Worm (Caenorhabditis elegans) whole organism, young adult: ENCODE measurements around the gene nucb-1.

Experiments used
- B0261.1 ChIP-seq: sonication (generic microtip); optimal IDR thresholded peaks from 2 replicates; lab custom pipeline; 2016; ENCODE audit warnings: mild to moderate bottlenecking, missing genetic modification characterization, moderate library complexity, missing compliant biosample characterization
- C17E4.6 ChIP-seq: fragments of 200-800 bp; sonication (Bioruptor generic); IDR thresholded peaks from 2 replicates; pipeline ENCODE4 v1.3.6; 2022; ENCODE audit warnings: missing genetic modification reagents, missing genetic modification characterization, missing compliant biosample characterization
- F10E7.11 ChIP-seq: sonication (generic microtip); optimal IDR thresholded peaks from 2 replicates; lab custom pipeline; 2017; ENCODE audit warnings: mild to moderate bottlenecking, missing genetic modification characterization, moderate library complexity, missing compliant biosample characterization
- F22D6.2 ChIP-seq: sonication (generic microtip); optimal IDR thresholded peaks from 2 replicates; lab custom pipeline; 2016; ENCODE audit warnings: mild to moderate bottlenecking, missing genetic modification characterization, missing compliant biosample characterization
- F23B12.7 ChIP-seq: sonication (generic microtip); optimal IDR thresholded peaks from 2 replicates; lab custom pipeline; 2017; ENCODE audit warnings: missing genetic modification characterization, mild to moderate bottlenecking, missing compliant biosample characterization, antibody characterized with exemption, moderate library complexity; ENCODE audit not compliant: insufficient read depth
- F37B4.10 ChIP-seq: fragments of 200-800 bp; sonication (Bioruptor generic); IDR thresholded peaks from 2 replicates; pipeline ENCODE4 v1.3.6; 2022; ENCODE audit warnings: missing genetic modification characterization, missing compliant biosample characterization
- F49E8.2 ChIP-seq: sonication (generic microtip); optimal IDR thresholded peaks from 3 replicates; lab custom pipeline; 2017; ENCODE audit warnings: missing genetic modification characterization, mild to moderate bottlenecking, missing compliant biosample characterization, antibody characterized with exemption, moderate library complexity; ENCODE audit not compliant: insufficient read depth
- K11D2.4 ChIP-seq: fragments of 200-800 bp; sonication (Bioruptor generic); IDR thresholded peaks from 2 replicates; pipeline ENCODE4 v1.3.6; 2022; ENCODE audit warnings: missing genetic modification reagents, missing genetic modification characterization, missing compliant biosample characterization
- T07F8.4 ChIP-seq: sonication (generic microtip); optimal IDR thresholded peaks from 2 replicates; lab custom pipeline; 2016; ENCODE audit warnings: mild to moderate bottlenecking, missing genetic modification characterization, moderate library complexity, missing compliant biosample characterization
- Y53G8AR.9 ChIP-seq: fragments of 200-800 bp; sonication (Bioruptor generic); conservative IDR thresholded peaks from 2 replicates; pipeline ENCODE4 v1.3.6; 2022; ENCODE audit warnings: missing genetic modification reagents, missing genetic modification characterization, missing compliant biosample characterization
- Y56A3A.18 ChIP-seq: fragments of 200-800 bp; sonication (Bioruptor generic); IDR thresholded peaks from 2 replicates; pipeline ENCODE4 v1.3.6; 2022; ENCODE audit warnings: missing genetic modification reagents, missing genetic modification characterization, missing compliant biosample characterization
- Y79H2A.3 ChIP-seq: fragments of 200-800 bp; sonication (Bioruptor generic); conservative IDR thresholded peaks from 2 replicates; pipeline ENCODE4 v1.3.6; 2022; ENCODE audit warnings: missing genetic modification reagents, missing genetic modification characterization, missing compliant biosample characterization
- ZK185.1 ChIP-seq: sonication (generic microtip); optimal IDR thresholded peaks from 2 replicates; lab custom pipeline; 2016; ENCODE audit warnings: mild to moderate bottlenecking, missing genetic modification characterization, missing compliant biosample characterization; ENCODE audit not compliant: poor library complexity, severe bottlenecking
- aptf-2 ChIP-seq: fragments of 200-800 bp; sonication (Bioruptor generic); conservative IDR thresholded peaks from 2 replicates; pipeline ENCODE4 v1.3.6; 2022; ENCODE audit warnings: missing genetic modification reagents, missing genetic modification characterization, missing compliant biosample characterization
- attf-3 ChIP-seq: fragments of 200-800 bp; sonication (Bioruptor generic); conservative IDR thresholded peaks from 2 replicates; pipeline ENCODE4 v1.3.6; 2022; ENCODE audit warnings: missing genetic modification reagents, missing genetic modification characterization, missing compliant biosample characterization
- attf-6 ChIP-seq: fragments of 200-800 bp; sonication (Bioruptor generic); IDR thresholded peaks from 2 replicates; pipeline ENCODE4 v1.3.6; 2022; ENCODE audit warnings: missing genetic modification reagents, missing genetic modification characterization, missing compliant biosample characterization
- bed-1 ChIP-seq: fragments of 200-800 bp; sonication (Bioruptor generic); IDR thresholded peaks from 2 replicates; pipeline ENCODE4 v1.3.6; 2022; ENCODE audit warnings: missing genetic modification reagents, missing genetic modification characterization, missing compliant biosample characterization
- ceh-100 ChIP-seq: fragments of 200-800 bp; sonication (Bioruptor generic); IDR thresholded peaks from 2 replicates; pipeline ENCODE4 v1.3.6; 2022; ENCODE audit warnings: missing genetic modification reagents, missing genetic modification characterization, missing compliant biosample characterization
- chd-7 ChIP-seq: sonication (generic microtip); optimal IDR thresholded peaks from 2 replicates; lab custom pipeline; 2016; ENCODE audit warnings: mild to moderate bottlenecking, missing genetic modification characterization, moderate library complexity, missing compliant biosample characterization
- dpl-1 ChIP-seq: fragments of 150-350 bp; optimal IDR thresholded peaks from 2 replicates; lab custom pipeline; 2014; ENCODE audit warnings: missing biosample characterization, missing genetic modification reagents, missing genetic modification characterization
- efl-1 ChIP-seq: fragments of 150-350 bp; optimal IDR thresholded peaks from 2 replicates; lab custom pipeline; 2014; ENCODE audit warnings: missing biosample characterization, missing genetic modification reagents, missing genetic modification characterization
- egl-18 ChIP-seq: fragments of 200-800 bp; sonication (Bioruptor generic); IDR thresholded peaks from 2 replicates; pipeline ENCODE4 v1.3.6; 2022; ENCODE audit warnings: missing genetic modification reagents, missing genetic modification characterization, missing compliant biosample characterization
- egl-44 ChIP-seq: fragments of 200-800 bp; sonication (Bioruptor generic); IDR thresholded peaks from 2 replicates; pipeline ENCODE4 v1.3.6; 2022; ENCODE audit warnings: missing genetic modification reagents, missing genetic modification characterization, missing compliant biosample characterization
- ets-4 ChIP-seq: fragments of 200-800 bp; sonication (Bioruptor generic); optimal IDR thresholded peaks from 2 replicates; lab custom pipeline; 2018; ENCODE audit warnings: mild to moderate bottlenecking, missing genetic modification characterization, missing compliant biosample characterization
- him-1 ChIP-seq: sonication (generic microtip); optimal IDR thresholded peaks from 2 replicates; lab custom pipeline; 2016; ENCODE audit warnings: missing genotype, missing genetic modification reagents, missing genetic modification characterization, missing compliant biosample characterization
- hlh-12 ChIP-seq: sonication (generic microtip); optimal IDR thresholded peaks from 2 replicates; lab custom pipeline; 2016; ENCODE audit warnings: missing genetic modification characterization, missing compliant biosample characterization
- hmg-20 ChIP-seq: fragments of 200-800 bp; sonication (Bioruptor generic); IDR thresholded peaks from 2 replicates; pipeline ENCODE4 v1.3.6; 2022; ENCODE audit warnings: missing genetic modification reagents, missing genetic modification characterization, missing compliant biosample characterization
- hsf-1 ChIP-seq: fragments of 200-800 bp; sonication (Bioruptor generic); IDR thresholded peaks from 2 replicates; pipeline ENCODE4 v1.3.6; 2022; ENCODE audit warnings: missing genetic modification reagents, missing genetic modification characterization, missing compliant biosample characterization
- let-526 ChIP-seq: fragments of 200-800 bp; sonication (Bioruptor generic); IDR thresholded peaks from 2 replicates; pipeline ENCODE4 v1.3.6; 2022; ENCODE audit warnings: missing genetic modification reagents, missing genetic modification characterization, missing compliant biosample characterization
- madf-10 ChIP-seq: sonication (generic microtip); optimal IDR thresholded peaks from 2 replicates; lab custom pipeline; 2016; ENCODE audit warnings: mild to moderate bottlenecking, missing genetic modification characterization, missing compliant biosample characterization
- madf-3 ChIP-seq: fragments of 200-800 bp; sonication (Bioruptor generic); IDR thresholded peaks from 2 replicates; pipeline ENCODE4 v1.3.6; 2022; ENCODE audit warnings: missing genetic modification reagents, missing genetic modification characterization, missing compliant biosample characterization
- madf-8 ChIP-seq: fragments of 200-800 bp; sonication (Bioruptor generic); conservative IDR thresholded peaks from 2 replicates; pipeline ENCODE4 v1.3.6; 2022; ENCODE audit warnings: missing genetic modification reagents, missing genetic modification characterization, missing compliant biosample characterization
- mel-28 ChIP-seq: sonication (generic microtip); optimal IDR thresholded peaks from 2 replicates; lab custom pipeline; 2016; ENCODE audit warnings: borderline replicate concordance, mild to moderate bottlenecking, missing genetic modification characterization, missing compliant biosample characterization
- mes-4 ChIP-seq: sonication (generic microtip); optimal IDR thresholded peaks from 2 replicates; lab custom pipeline; 2016; ENCODE audit warnings: missing genotype, missing genetic modification characterization, missing compliant biosample characterization
- nhr-80 ChIP-seq: sonication (generic microtip); optimal IDR thresholded peaks from 2 replicates; lab custom pipeline; 2016; ENCODE audit warnings: missing genetic modification characterization, missing compliant biosample characterization
- nhr-90 ChIP-seq: sonication (generic microtip); optimal IDR thresholded peaks from 2 replicates; lab custom pipeline; 2016; ENCODE audit warnings: missing genotype, mild to moderate bottlenecking, missing genetic modification characterization, missing compliant biosample characterization
- pha-4 ChIP-seq: fragments of 150-350 bp; sonication (generic microtip); optimal IDR thresholded peaks from 2 replicates; lab custom pipeline; 2014; ENCODE audit warnings: missing biosample characterization, missing genetic modification reagents, missing genetic modification characterization
- repo-1 ChIP-seq: sonication (generic microtip); optimal IDR thresholded peaks from 2 replicates; lab custom pipeline; 2017; ENCODE audit warnings: mild to moderate bottlenecking, missing genetic modification characterization, missing compliant biosample characterization
- sdz-38 ChIP-seq: sonication (generic microtip); optimal IDR thresholded peaks from 2 replicates; lab custom pipeline; 2016; ENCODE audit warnings: missing genotype, missing genetic modification characterization, missing compliant biosample characterization
- sea-2 ChIP-seq: fragments of 200-800 bp; sonication (Bioruptor generic); IDR thresholded peaks from 2 replicates; pipeline ENCODE4 v1.3.6; 2022; ENCODE audit warnings: missing genetic modification characterization, missing compliant biosample characterization
- snpc-3.4 ChIP-seq: sonication (generic microtip); optimal IDR thresholded peaks from 2 replicates; lab custom pipeline; 2017; ENCODE audit warnings: missing genetic modification characterization, mild to moderate bottlenecking, missing compliant biosample characterization, antibody characterized with exemption, moderate library complexity, missing genotype, missing genetic modification reagents
- snpc-4 ChIP-seq, 5 experiments: fragments of 150-350 bp in 1 of 5; sonication (generic microtip) in 4 of 5; optimal IDR thresholded peaks; 2 replicates each; lab custom pipeline; 2014 to 2018; ENCODE audit warnings: missing genetic modification characterization in 5 of 5, missing biosample characterization in 3 of 5, antibody characterized with exemption in 2 of 5, mild to moderate bottlenecking in 2 of 5, missing compliant biosample characterization in 2 of 5, missing genotype in 2 of 5, moderate library complexity in 2 of 5, missing genetic modification reagents in 1 of 5
- somi-1 ChIP-seq: fragments of 200-800 bp; sonication (Bioruptor generic); optimal IDR thresholded peaks from 2 replicates; lab custom pipeline; 2018; ENCODE audit warnings: mild to moderate bottlenecking, missing genetic modification characterization, missing compliant biosample characterization
- tlf-1 ChIP-seq: fragments of 200-800 bp; sonication (Bioruptor generic); optimal IDR thresholded peaks from 2 replicates; lab custom pipeline; 2018; ENCODE audit warnings: mild to moderate bottlenecking, missing genetic modification characterization, missing compliant biosample characterization
- ztf-18 ChIP-seq: sonication (generic microtip); optimal IDR thresholded peaks from 2 replicates; lab custom pipeline; 2016; ENCODE audit warnings: missing genotype, mild to moderate bottlenecking, missing genetic modification characterization, missing compliant biosample characterization
- ztf-26 ChIP-seq: sonication (generic microtip); optimal IDR thresholded peaks from 2 replicates; lab custom pipeline; 2017; ENCODE audit warnings: missing genetic modification characterization, missing compliant biosample characterization

nucb-1 gene

ce11 chrX:10158716-10159115 lies 38.8 kb upstream of the nucb-1 start, which contains the start of gene erd-2.1 (continued):
- TF ChIP-seq attf-3 (GFP tag; lab: Robert Waterston, UW), result no peak
- no peak for TF ChIP-seq B0261.1 (tag; lab: Kevin White, UChicago)
- TF ChIP-seq ztf-26 (tag; lab: Kevin White, UChicago), result no peak
- no peak for TF ChIP-seq Y53G8AR.9
- TF ChIP-seq sdz-38 (tag; lab: Kevin White, UChicago), result no peak
- TF ChIP-seq egl-44 (GFP tag; lab: Robert Waterston, UW), result no peak
- TF ChIP-seq nhr-80 (tag; lab: Kevin White, UChicago), result peak; percentile 82
- TF ChIP-seq T07F8.4, result no peak
- TF ChIP-seq hsf-1 (GFP tag; lab: Robert Waterston, UW), result no peak
- no peak for TF ChIP-seq F22D6.2 (tag; lab: Kevin White, UChicago)
- TF ChIP-seq repo-1 (tag; lab: Kevin White, UChicago), result no peak
- TF ChIP-seq somi-1 (GFP tag; lab: Kevin White, UChicago), result no peak
- no peak for TF ChIP-seq egl-18
- TF ChIP-seq F10E7.11, result no peak
- TF ChIP-seq ztf-18 (tag; lab: Kevin White, UChicago), result no peak
- no peak for TF ChIP-seq Y56A3A.18 (GFP tag; lab: Robert Waterston, UW)
- no peak for TF ChIP-seq hlh-12 (tag; lab: Kevin White, UChicago)
- TF ChIP-seq K11D2.4 (GFP tag; lab: Robert Waterston, UW), result no peak
- no peak for TF ChIP-seq F37B4.10 (GFP tag; lab: Robert Waterston, UW)
- TF ChIP-seq efl-1 (GFP tag; lab: Kevin White, UChicago), result no peak
- no peak for TF ChIP-seq mel-28 (tag; lab: Kevin White, UChicago)
- no peak for TF ChIP-seq F49E8.2 (tag; lab: Kevin White, UChicago)
- no peak for TF ChIP-seq madf-8 (GFP tag; lab: Robert Waterston, UW)
- TF ChIP-seq, all 124 proteins: peak for 13

DNA sequence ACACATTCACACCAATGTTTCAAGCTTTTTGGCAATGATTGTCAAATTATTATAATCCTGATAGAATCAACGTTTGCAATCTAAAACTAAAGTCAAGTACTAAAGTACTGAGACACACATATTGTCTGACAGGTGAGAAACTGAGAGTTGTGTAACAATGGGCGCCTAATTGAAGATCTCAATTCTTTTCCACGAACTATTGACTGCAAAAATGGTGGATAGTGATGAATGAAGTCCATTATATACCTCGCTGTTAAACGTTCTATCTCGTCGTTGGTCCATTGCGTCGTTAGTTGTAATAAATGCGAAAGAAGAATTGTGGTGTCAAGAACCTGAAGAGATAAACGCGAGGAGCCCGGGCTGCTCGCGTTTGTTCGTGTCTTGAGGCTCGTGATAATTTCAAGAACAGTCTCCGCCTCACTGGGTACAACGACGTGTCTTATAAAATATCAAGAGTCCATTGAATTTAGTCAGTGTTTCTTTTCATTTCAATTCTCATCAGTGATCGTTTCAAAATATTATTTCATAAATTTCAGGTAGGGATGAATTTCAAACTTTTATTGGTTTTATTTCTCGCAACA lies 37.3 kb upstream of the nucb-1 start, which contains the start of gene F09B9.4:
F09B9.4 (plus strand) TSS at position 531 of the 581 bp plus-strand sequence.
- no peak for TF ChIP-seq ceh-100 (GFP tag; lab: Robert Waterston, UW)
- no peak for TF ChIP-seq mes-4 (tag; lab: Kevin White, UChicago)
- no peak for TF ChIP-seq him-1 (tag; lab: Kevin White, UChicago)
- TF ChIP-seq hmg-20 (GFP tag; lab: Robert Waterston, UW), result no peak
- TF ChIP-seq let-526 (GFP tag; lab: Robert Waterston, UW), result no peak
- TF ChIP-seq dpl-1 (GFP tag; lab: Kevin White, UChicago), result no peak
- no peak for TF ChIP-seq Y56A3A.18 (GFP tag; lab: Robert Waterston, UW)
- TF ChIP-seq F23B12.7 (tag; lab: Kevin White, UChicago), result no peak
- no peak for TF ChIP-seq chd-7
- TF ChIP-seq, all 124 proteins: peak for 0

ce11 chrX:10162476-10162875 lies 35.0 kb upstream of the nucb-1 start:
- TF ChIP-seq aptf-2 (GFP tag; lab: Robert Waterston, UW) (no peak), nhr-90 (tag; lab: Kevin White, UChicago) (no peak), ets-4 (GFP tag; lab: Kevin White, UChicago) (no peak), madf-3 (GFP tag; lab: Robert Waterston, UW) (no peak), F10E7.11 (no peak), sea-2 (GFP tag; lab: Robert Waterston, UW) (no peak), pha-4 (tag; lab: Kevin White, UChicago) (no peak), tlf-1 (no peak), egl-18 (no peak), snpc-3.4 (tag; lab: Kevin White, UChicago) (no peak), bed-1 (GFP tag; lab: Robert Waterston, UW) (no peak), Y79H2A.3 (GFP tag; lab: Robert Waterston, UW) (no peak), madf-10 (tag; lab: Kevin White, UChicago) (no peak), ZK185.1 (tag; lab: Kevin White, UChicago) (no peak), C17E4.6 (GFP tag; lab: Robert Waterston, UW) (no peak), ztf-26 (tag; lab: Kevin White, UChicago) (no peak), snpc-4 (GFP tag; optimal IDR thresholded peaks at IDR 0.05; lab: Kevin White, UChicago) (no peak), snpc-4 (tag; optimal IDR thresholded peaks at IDR 0.05; lab: Kevin White, UChicago) (no peak), attf-6 (GFP tag; lab: Robert Waterston, UW) (no peak)
